Worm (Caenorhabditis elegans): ENCODE data around the gene smi-1.

Gene smi-1

DNA sequence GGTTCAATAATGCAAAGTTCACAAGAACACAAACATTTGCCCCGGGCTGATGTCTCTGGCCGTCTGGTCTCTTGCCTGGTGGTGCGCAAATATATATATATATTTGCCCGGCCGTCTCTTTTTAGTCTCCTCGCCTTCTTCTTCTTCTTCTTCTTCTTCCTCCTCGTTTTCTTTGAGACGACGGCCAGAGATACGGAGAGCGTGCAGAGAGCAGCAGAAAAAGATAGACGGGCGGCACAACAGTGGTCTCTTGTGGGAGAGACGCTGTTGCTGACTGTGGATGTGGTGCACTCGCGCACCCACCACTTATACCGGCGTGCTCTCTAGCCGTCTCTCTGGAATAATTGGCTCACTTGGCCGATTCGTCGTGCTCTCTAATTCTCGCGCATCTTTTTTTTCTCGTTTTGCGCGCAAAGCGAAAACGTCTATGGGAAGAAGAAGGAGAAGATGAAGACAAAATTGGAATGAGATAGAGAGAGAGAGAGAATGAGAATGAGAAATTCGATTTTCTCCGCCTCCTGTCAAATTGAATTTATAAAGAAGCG, 43.0 kb downstream of the smi-1 start (continued):
- TF ChIP-seq zip-2 (tag; optimal IDR thresholded peaks at IDR 0.05) (no peak), tag-97 (GFP tag; IDR thresholded peaks at IDR 0.05) (no peak), ZK546.5 (tag; optimal IDR thresholded peaks at IDR 0.05) (no peak), zag-1 (tag; optimal IDR thresholded peaks at IDR 0.05) (no peak), dmd-6 (GFP tag; IDR thresholded peaks at IDR 0.05) (peak; percentile 100), unc-130 (GFP tag; optimal IDR thresholded peaks at IDR 0.05) (no peak), ceh-44 (GFP tag; IDR thresholded peaks at IDR 0.05) (no peak), nhr-11 (tag; optimal IDR thresholded peaks at IDR 0.05) (peak; percentile 90), zfp-3 (GFP tag; conservative IDR thresholded peaks at IDR 0.05) (peak; percentile 74), Y105C5A.15 (GFP tag; IDR thresholded peaks at IDR 0.05) (no peak), lsy-2 (tag; optimal IDR thresholded peaks at IDR 0.05) (peak; percentile 85 to 86), R02D3.7 (tag; optimal IDR thresholded peaks at IDR 0.05) (no peak), hmg-1.1 (GFP tag; IDR thresholded peaks at IDR 0.05) (peak; percentile 93), mep-1 (tag; optimal IDR thresholded peaks at IDR 0.05) (peak; percentile 88), dmd-8 (GFP tag; IDR thresholded peaks at IDR 0.05) (no peak), lim-7 (GFP tag; IDR thresholded peaks at IDR 0.05) (no peak), unc-39 (tag; optimal IDR thresholded peaks at IDR 0.05) (no peak), pha-4 (GFP tag; IDR thresholded peaks at IDR 0.05) (peak; percentile 98), pha-4 (tag; optimal IDR thresholded peaks at IDR 0.05) (peak; percentile 29), T26A8.4 (GFP tag; IDR thresholded peaks at IDR 0.05) (peak; percentile 89), mes-2 (tag; optimal IDR thresholded peaks at IDR 0.05; ENCODE audit: poor library complexity, severe bottlenecking) (peak; percentile 55), egl-43 (GFP tag; IDR thresholded peaks at IDR 0.05) (peak; percentile 82), snpc-1.2 (GFP tag; IDR thresholded peaks at IDR 0.05) (no peak), vab-7 (GFP tag; IDR thresholded peaks at IDR 0.05) (0 out of 2 replicates have a peak, but pooled peaks have one; percentile 21), ZK337.2 (GFP tag; IDR thresholded peaks at IDR 0.05) (peak; percentile 56; the same call in 1 of the 2 replicates), saeg-2 (GFP tag; IDR thresholded peaks at IDR 0.05) (peak; percentile 97), daf-8 (GFP tag; IDR thresholded peaks at IDR 0.05) (no peak), nhr-111 (GFP tag; optimal IDR thresholded peaks at IDR 0.05) (no peak), arid-1 (GFP tag; conservative IDR thresholded peaks at IDR 0.05) (no peak), nhr-28 (tag; optimal IDR thresholded peaks at IDR 0.05) (peak; percentile 88), skn-1 (tag; optimal IDR thresholded peaks at IDR 0.05) (no peak), zip-11 (GFP tag; IDR thresholded peaks at IDR 0.05) (no peak), F37D6.2 (tag; optimal IDR thresholded peaks at IDR 0.05) (peak; percentile 93), dve-1 (tag; optimal IDR thresholded peaks at IDR 0.05; ENCODE audit: insufficient read depth) (peak; percentile 94), snpc-4 (tag; optimal IDR thresholded peaks at IDR 0.05) (peak; percentile 46), ama-1 (optimal IDR thresholded peaks at IDR 0.05) (peak; percentile 38), hlh-11 (tag; optimal IDR thresholded peaks at IDR 0.05) (peak; percentile 100), mxl-2 (GFP tag; conservative IDR thresholded peaks at IDR 0.05) (0 out of 2 replicates have a peak, but pooled peaks have one; percentile 35), nhr-42 (GFP tag; IDR thresholded peaks at IDR 0.05) (peak; percentile 73; the same call in 1 of the 2 replicates), lin-38 (GFP tag; IDR thresholded peaks at IDR 0.05) (peak; percentile 69), mxl-3 (GFP tag; optimal IDR thresholded peaks at IDR 0.05) (peak; percentile 89), lin-39 (tag; optimal IDR thresholded peaks at IDR 0.05) (no peak), dmd-9 (GFP tag; IDR thresholded peaks at IDR 0.05) (no peak), nhr-41 (GFP tag; IDR thresholded peaks at IDR 0.05) (peak; percentile 72), unc-62 (GFP tag; optimal IDR thresholded peaks at IDR 0.05 in 1 of 2) (peak in 1 of 2 experiments; percentile 100), unc-62 (tag; optimal IDR thresholded peaks at IDR 0.05) (no peak), nhr-102 (tag; optimal IDR thresholded peaks at IDR 0.05) (peak; percentile 92), nhr-25 (tag; optimal IDR thresholded peaks at IDR 0.05; ENCODE audit: borderline replicate concordance, insufficient read depth) (peak; percentile 90), lin-29 (GFP tag; IDR thresholded peaks at IDR 0.05) (peak; percentile 81), mdt-29 (GFP tag; IDR thresholded peaks at IDR 0.05) (no peak), daf-12 (tag; optimal IDR thresholded peaks at IDR 0.05) (no peak)

Data from whole organism, L4 larva.